Worm (Caenorhabditis elegans) whole organism, young adult: ENCODE data around the gene vars-1.

Experiments
- F10E7.11 ChIP-seq: sonication (generic microtip); optimal IDR thresholded peaks from 2 replicates; lab custom pipeline; 2017; ENCODE audit warnings: mild to moderate bottlenecking, missing genetic modification characterization, moderate library complexity, missing compliant biosample characterization
- F23B12.7 ChIP-seq: sonication (generic microtip); optimal IDR thresholded peaks from 2 replicates; lab custom pipeline; 2017; ENCODE audit warnings: missing genetic modification characterization, mild to moderate bottlenecking, missing compliant biosample characterization, antibody characterized with exemption, moderate library complexity; ENCODE audit not compliant: insufficient read depth
- F33H1.4 ChIP-seq: fragments of 200-800 bp; sonication (Bioruptor generic); IDR thresholded peaks from 2 replicates; pipeline ENCODE4 v1.3.6; 2022; ENCODE audit warnings: missing genetic modification reagents, missing genetic modification characterization, missing compliant biosample characterization
- F52B5.7 ChIP-seq: sonication (generic microtip); optimal IDR thresholded peaks from 2 replicates; lab custom pipeline; 2016; ENCODE audit warnings: mild to moderate bottlenecking, missing genetic modification characterization, missing compliant biosample characterization
- F55B11.4 ChIP-seq: sonication (generic microtip); optimal IDR thresholded peaks from 2 replicates; lab custom pipeline; 2016; ENCODE audit warnings: missing compliant biosample characterization, missing genetic modification characterization, borderline replicate concordance; ENCODE audit not compliant: insufficient read depth
- F57A8.1 ChIP-seq: fragments of 200-800 bp; sonication (Bioruptor generic); optimal IDR thresholded peaks from 2 replicates; lab custom pipeline; 2018; ENCODE audit warnings: mild to moderate bottlenecking, missing genetic modification characterization, moderate library complexity, missing compliant biosample characterization
- Y53G8AR.9 ChIP-seq: fragments of 200-800 bp; sonication (Bioruptor generic); conservative IDR thresholded peaks from 2 replicates; pipeline ENCODE4 v1.3.6; 2022; ENCODE audit warnings: missing genetic modification reagents, missing genetic modification characterization, missing compliant biosample characterization
- Y56A3A.18 ChIP-seq: fragments of 200-800 bp; sonication (Bioruptor generic); IDR thresholded peaks from 2 replicates; pipeline ENCODE4 v1.3.6; 2022; ENCODE audit warnings: missing genetic modification reagents, missing genetic modification characterization, missing compliant biosample characterization
- Y67H2A.10 ChIP-seq: fragments of 200-800 bp; sonication (Bioruptor generic); conservative IDR thresholded peaks from 2 replicates; pipeline ENCODE4 v1.3.6; 2022; ENCODE audit warnings: missing genetic modification reagents, missing genetic modification characterization, missing compliant biosample characterization
- ama-1 ChIP-seq, 3 experiments: fragments of 150-350 bp in 1 of 3; sonication (generic microtip) in 2 of 3; optimal IDR thresholded peaks; 2 replicates each; lab custom pipeline; 2014 to 2018; ENCODE audit warnings: missing biosample characterization in 2 of 3, missing genetic modification characterization in 2 of 3, missing genetic modification reagents in 2 of 3
- aptf-2 ChIP-seq: fragments of 200-800 bp; sonication (Bioruptor generic); conservative IDR thresholded peaks from 2 replicates; pipeline ENCODE4 v1.3.6; 2022; ENCODE audit warnings: missing genetic modification reagents, missing genetic modification characterization, missing compliant biosample characterization
- aptf-3 ChIP-seq: fragments of 200-800 bp; sonication (Bioruptor generic); IDR thresholded peaks from 2 replicates; pipeline ENCODE4 v1.3.6; 2022; ENCODE audit warnings: missing genetic modification characterization, missing compliant biosample characterization
- atf-7 ChIP-seq: sonication (generic microtip); optimal IDR thresholded peaks from 2 replicates; lab custom pipeline; 2017; ENCODE audit warnings: mild to moderate bottlenecking, missing genetic modification characterization, missing compliant biosample characterization
- attf-3 ChIP-seq: fragments of 200-800 bp; sonication (Bioruptor generic); conservative IDR thresholded peaks from 2 replicates; pipeline ENCODE4 v1.3.6; 2022; ENCODE audit warnings: missing genetic modification reagents, missing genetic modification characterization, missing compliant biosample characterization
- attf-5 ChIP-seq: fragments of 200-800 bp; sonication (Bioruptor generic); optimal IDR thresholded peaks from 2 replicates; lab custom pipeline; 2018; ENCODE audit warnings: mild to moderate bottlenecking, missing genetic modification characterization, missing compliant biosample characterization
- bed-1 ChIP-seq: fragments of 200-800 bp; sonication (Bioruptor generic); IDR thresholded peaks from 2 replicates; pipeline ENCODE4 v1.3.6; 2022; ENCODE audit warnings: missing genetic modification reagents, missing genetic modification characterization, missing compliant biosample characterization
- ccch-3 ChIP-seq: fragments of 200-800 bp; sonication (Bioruptor generic); optimal IDR thresholded peaks from 2 replicates; lab custom pipeline; 2018; ENCODE audit warnings: mild to moderate bottlenecking, missing genetic modification characterization, missing compliant biosample characterization
- ceh-40 ChIP-seq: fragments of 200-800 bp; sonication (Bioruptor generic); IDR thresholded peaks from 2 replicates; pipeline ENCODE4 v1.3.6; 2022; ENCODE audit warnings: missing genetic modification characterization, missing compliant biosample characterization
- ceh-79 ChIP-seq: sonication (generic microtip); optimal IDR thresholded peaks from 2 replicates; lab custom pipeline; 2017; ENCODE audit warnings: mild to moderate bottlenecking, missing genetic modification characterization, missing compliant biosample characterization
- die-1 ChIP-seq: sonication (generic microtip); optimal IDR thresholded peaks from 2 replicates; lab custom pipeline; 2016; ENCODE audit warnings: missing genotype, mild to moderate bottlenecking, missing genetic modification characterization, missing compliant biosample characterization
- dox-1 ChIP-seq: fragments of 200-800 bp; sonication (Bioruptor generic); IDR thresholded peaks from 2 replicates; pipeline ENCODE4 v1.3.6; 2022; ENCODE audit warnings: missing genetic modification reagents, missing genetic modification characterization, missing compliant biosample characterization
- dpff-1 ChIP-seq: sonication (generic microtip); optimal IDR thresholded peaks from 2 replicates; lab custom pipeline; 2017; ENCODE audit warnings: mild to moderate bottlenecking, missing genetic modification characterization, missing compliant biosample characterization
- egl-18 ChIP-seq: fragments of 200-800 bp; sonication (Bioruptor generic); IDR thresholded peaks from 2 replicates; pipeline ENCODE4 v1.3.6; 2022; ENCODE audit warnings: missing genetic modification reagents, missing genetic modification characterization, missing compliant biosample characterization
- egl-44 ChIP-seq: fragments of 200-800 bp; sonication (Bioruptor generic); IDR thresholded peaks from 2 replicates; pipeline ENCODE4 v1.3.6; 2022; ENCODE audit warnings: missing genetic modification reagents, missing genetic modification characterization, missing compliant biosample characterization
- ets-4 ChIP-seq: fragments of 200-800 bp; sonication (Bioruptor generic); optimal IDR thresholded peaks from 2 replicates; lab custom pipeline; 2018; ENCODE audit warnings: mild to moderate bottlenecking, missing genetic modification characterization, missing compliant biosample characterization
- fkh-3 ChIP-seq: sonication (generic microtip); optimal IDR thresholded peaks from 2 replicates; lab custom pipeline; 2016; ENCODE audit warnings: mild to moderate bottlenecking, missing genetic modification characterization, missing compliant biosample characterization
- gei-17 ChIP-seq: fragments of 200-800 bp; sonication (Bioruptor generic); optimal IDR thresholded peaks from 2 replicates; lab custom pipeline; 2018; ENCODE audit warnings: mild to moderate bottlenecking, missing genetic modification characterization, missing compliant biosample characterization
- him-1 ChIP-seq: sonication (generic microtip); optimal IDR thresholded peaks from 2 replicates; lab custom pipeline; 2016; ENCODE audit warnings: missing genotype, missing genetic modification reagents, missing genetic modification characterization, missing compliant biosample characterization
- hmg-20 ChIP-seq: fragments of 200-800 bp; sonication (Bioruptor generic); IDR thresholded peaks from 2 replicates; pipeline ENCODE4 v1.3.6; 2022; ENCODE audit warnings: missing genetic modification reagents, missing genetic modification characterization, missing compliant biosample characterization
- hsf-1 ChIP-seq: fragments of 200-800 bp; sonication (Bioruptor generic); IDR thresholded peaks from 2 replicates; pipeline ENCODE4 v1.3.6; 2022; ENCODE audit warnings: missing genetic modification reagents, missing genetic modification characterization, missing compliant biosample characterization
- lin-40 ChIP-seq: sonication (generic microtip); optimal IDR thresholded peaks from 2 replicates; lab custom pipeline; 2016; ENCODE audit warnings: missing genetic modification characterization, mild to moderate bottlenecking, missing compliant biosample characterization, missing genotype, missing genetic modification reagents
- lin-54 ChIP-seq: fragments of 200-800 bp; sonication (Bioruptor generic); optimal IDR thresholded peaks from 2 replicates; lab custom pipeline; 2018; ENCODE audit warnings: mild to moderate bottlenecking, missing genetic modification characterization, missing compliant biosample characterization
- madf-6 ChIP-seq: fragments of 200-800 bp; sonication (Bioruptor generic); IDR thresholded peaks from 2 replicates; pipeline ENCODE4 v1.3.6; 2022; ENCODE audit warnings: missing genetic modification reagents, missing genetic modification characterization, missing compliant biosample characterization
- nfya-1 ChIP-seq: sonication (generic microtip); optimal IDR thresholded peaks from 2 replicates; lab custom pipeline; 2017; ENCODE audit warnings: antibody characterized with exemption, missing compliant biosample characterization, missing genetic modification characterization, borderline replicate concordance; ENCODE audit not compliant: insufficient read depth
- nhr-120 ChIP-seq: fragments of 200-800 bp; sonication (Bioruptor generic); IDR thresholded peaks from 2 replicates; pipeline ENCODE4 v1.3.6; 2022; ENCODE audit warnings: missing genetic modification characterization, missing compliant biosample characterization
- nhr-179 ChIP-seq: sonication (generic microtip); optimal IDR thresholded peaks from 2 replicates; lab custom pipeline; 2016; ENCODE audit warnings: mild to moderate bottlenecking, missing genetic modification characterization, missing compliant biosample characterization
- repo-1 ChIP-seq: sonication (generic microtip); optimal IDR thresholded peaks from 2 replicates; lab custom pipeline; 2017; ENCODE audit warnings: mild to moderate bottlenecking, missing genetic modification characterization, missing compliant biosample characterization
- rpc-1 ChIP-seq, 2 experiments: fragments of 150-350 bp in 1 of 2; sonication (generic microtip) in 1 of 2; optimal IDR thresholded peaks; 2 replicates each; lab custom pipeline; 2014 to 2018; ENCODE audit warnings: missing biosample characterization in 1 of 2, missing genetic modification characterization in 1 of 2, missing genetic modification reagents in 1 of 2, missing genotype in 1 of 2
- sdz-38 ChIP-seq: sonication (generic microtip); optimal IDR thresholded peaks from 2 replicates; lab custom pipeline; 2016; ENCODE audit warnings: missing genotype, missing genetic modification characterization, missing compliant biosample characterization
- sea-2 ChIP-seq: fragments of 200-800 bp; sonication (Bioruptor generic); IDR thresholded peaks from 2 replicates; pipeline ENCODE4 v1.3.6; 2022; ENCODE audit warnings: missing genetic modification characterization, missing compliant biosample characterization
- snpc-4 ChIP-seq, 5 experiments: fragments of 150-350 bp in 1 of 5; sonication (generic microtip) in 4 of 5; optimal IDR thresholded peaks; 2 replicates each; lab custom pipeline; 2014 to 2018; ENCODE audit warnings: missing genetic modification characterization in 5 of 5, missing biosample characterization in 3 of 5, antibody characterized with exemption in 2 of 5, mild to moderate bottlenecking in 2 of 5, missing compliant biosample characterization in 2 of 5, missing genotype in 2 of 5, moderate library complexity in 2 of 5, missing genetic modification reagents in 1 of 5
- somi-1 ChIP-seq: fragments of 200-800 bp; sonication (Bioruptor generic); optimal IDR thresholded peaks from 2 replicates; lab custom pipeline; 2018; ENCODE audit warnings: mild to moderate bottlenecking, missing genetic modification characterization, missing compliant biosample characterization
- tlf-1 ChIP-seq: fragments of 200-800 bp; sonication (Bioruptor generic); optimal IDR thresholded peaks from 2 replicates; lab custom pipeline; 2018; ENCODE audit warnings: mild to moderate bottlenecking, missing genetic modification characterization, missing compliant biosample characterization
- ztf-25 ChIP-seq: fragments of 200-800 bp; sonication (Bioruptor generic); IDR thresholded peaks from 2 replicates; pipeline ENCODE4 v1.3.6; 2022; ENCODE audit warnings: missing genetic modification reagents, missing genetic modification characterization, missing compliant biosample characterization

The vars-1 gene

DNA sequence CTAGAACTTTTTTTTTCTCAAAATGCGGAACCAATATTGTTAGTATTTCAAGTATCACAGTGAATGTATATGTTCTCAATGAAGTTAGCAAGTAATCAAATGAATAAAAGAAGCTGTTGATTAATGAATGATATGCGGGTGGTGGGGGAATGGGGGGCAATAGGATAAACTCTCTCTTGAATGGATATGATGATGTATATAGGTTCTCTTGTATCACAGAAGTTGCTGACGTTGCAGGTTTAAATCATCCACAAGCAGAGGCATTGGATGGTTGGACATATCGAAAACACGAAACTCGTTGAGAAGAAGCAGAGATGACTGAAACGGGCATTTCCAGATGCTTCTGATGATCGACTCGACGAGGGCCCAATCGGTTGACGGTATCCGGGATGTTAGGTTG, 8.4 kb downstream of the vars-1 start:
- TF ChIP-seq Y56A3A.18 (GFP tag; lab: Robert Waterston, UW), result 0 out of 2 replicates have a peak, but pooled peaks have one; percentile 10
- no peak for TF ChIP-seq repo-1 (tag; lab: Kevin White, UChicago)

DNA sequence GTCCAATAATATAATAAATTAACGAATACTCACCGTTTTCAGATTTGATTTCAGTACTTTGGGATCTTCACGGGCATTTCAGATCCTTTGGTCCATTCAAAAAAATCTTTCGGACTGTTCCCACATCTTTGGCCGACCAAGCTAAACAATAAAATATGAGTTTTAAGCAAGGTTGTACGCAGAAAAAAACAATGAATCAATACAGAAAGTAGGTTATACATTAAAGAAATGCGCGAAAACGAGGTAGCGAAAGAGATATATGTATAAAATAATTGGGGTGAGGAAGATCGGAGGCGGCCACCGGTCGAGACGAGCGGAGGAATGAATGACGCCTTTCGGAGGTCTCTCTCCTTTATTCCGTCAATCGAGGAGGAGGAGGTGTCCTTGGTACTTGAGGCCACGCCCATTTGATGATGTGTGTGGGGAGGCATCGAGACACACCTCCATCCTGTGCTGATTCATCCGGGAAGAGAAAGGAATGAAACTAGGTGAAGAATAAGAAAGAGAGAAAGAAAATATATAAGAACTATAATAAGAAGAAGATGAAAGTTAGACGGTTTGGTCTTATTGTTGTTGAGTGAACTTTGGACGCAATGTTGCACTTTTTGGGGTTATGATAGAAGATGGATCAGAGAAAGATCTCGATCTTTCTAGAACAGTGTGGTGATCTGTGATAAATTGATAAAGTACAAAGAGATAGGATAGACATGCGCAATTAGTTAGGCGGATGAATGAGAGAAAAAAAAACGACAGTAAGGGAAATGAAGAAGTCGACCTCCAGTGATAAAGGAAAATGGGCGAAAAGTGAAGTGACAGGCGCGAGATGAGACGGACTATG, 9.3 kb downstream of the vars-1 start:
- TF ChIP-seq egl-18 (GFP tag; lab: Robert Waterston, UW) (no peak), ets-4 (GFP tag; lab: Kevin White, UChicago) (no peak), F33H1.4 (GFP tag; lab: Robert Waterston, UW) (no peak), nfya-1 (no peak), gei-17 (GFP tag; lab: Kevin White, UChicago) (no peak), F23B12.7 (tag; lab: Kevin White, UChicago) (no peak), lin-40 (tag; lab: Kevin White, UChicago) (no peak), aptf-3 (no peak), Y53G8AR.9 (GFP tag; lab: Robert Waterston, UW) (no peak), sdz-38 (no peak), fkh-3 (no peak), Y67H2A.10 (no peak), atf-7 (no peak), ztf-25 (GFP tag; lab: Robert Waterston, UW) (no peak), dox-1 (GFP tag; lab: Robert Waterston, UW) (0 out of 2 replicates have a peak, but pooled peaks have one; percentile 5), somi-1 (GFP tag; lab: Kevin White, UChicago) (peak; percentile 54), aptf-2 (GFP tag; lab: Robert Waterston, UW) (no peak), ceh-40 (GFP tag; lab: Robert Waterston, UW) (no peak), sea-2 (GFP tag; lab: Robert Waterston, UW) (no peak), F52B5.7 (tag; lab: Kevin White, UChicago) (no peak), F55B11.4 (tag; lab: Kevin White, UChicago) (no peak), him-1 (no peak), nhr-120 (GFP tag; lab: Robert Waterston, UW) (no peak), nhr-179 (tag; lab: Kevin White, UChicago) (no peak), tlf-1 (GFP tag; lab: Kevin White, UChicago) (no peak), F10E7.11 (no peak), ceh-79 (tag; lab: Kevin White, UChicago) (no peak), egl-44 (GFP tag; lab: Robert Waterston, UW) (no peak), lin-54 (GFP tag; lab: Kevin White, UChicago) (no peak), die-1 (tag; lab: Kevin White, UChicago) (no peak), attf-5 (no peak), hsf-1 (GFP tag; lab: Robert Waterston, UW) (peak; percentile 89), dpff-1 (tag; lab: Kevin White, UChicago) (no peak), attf-3 (no peak), bed-1 (no peak), ama-1 (optimal IDR thresholded peaks at IDR 0.05; lab: Kevin White, UChicago) (peak; percentile 86), ama-1 (GFP tag; optimal IDR thresholded peaks at IDR 0.05; lab: Kevin White, UChicago) (no peak), F57A8.1 (no peak), snpc-4 (GFP tag; optimal IDR thresholded peaks at IDR 0.05; lab: Kevin White, UChicago) (no peak), snpc-4 (tag; optimal IDR thresholded peaks at IDR 0.05; lab: Kevin White, UChicago) (no peak), rpc-1 (optimal IDR thresholded peaks at IDR 0.05; lab: Kevin White, UChicago) (peak; percentile 38), rpc-1 (tag; optimal IDR thresholded peaks at IDR 0.05; lab: Kevin White, UChicago) (no peak), ccch-3 (GFP tag; lab: Kevin White, UChicago) (no peak), madf-6 (no peak), hmg-20 (GFP tag; lab: Robert Waterston, UW) (no peak)
